Worm (Caenorhabditis elegans) whole organism, L1 larva: Measurements from ENCODE around the gene B0416.10.

Experiments
- C34B4.2 ChIP-seq: sonication (generic microtip); optimal IDR thresholded peaks from 2 replicates; lab custom pipeline; 2017; ENCODE audit warnings: mild to moderate bottlenecking, missing genetic modification characterization, missing compliant biosample characterization
- F16B12.6 ChIP-seq: fragments of 150-350 bp; optimal IDR thresholded peaks from 2 replicates; lab custom pipeline; 2014; ENCODE audit warnings: missing biosample characterization, missing genetic modification characterization
- alr-1 ChIP-seq: fragments of 200-800 bp; sonication (Bioruptor generic); optimal IDR thresholded peaks from 2 replicates; lab custom pipeline; 2018; ENCODE audit warnings: borderline replicate concordance, mild to moderate bottlenecking, missing genetic modification characterization, missing compliant biosample characterization
- ama-1 ChIP-seq: fragments of 150-350 bp; optimal IDR thresholded peaks from 2 replicates; lab custom pipeline; 2014
- ceh-8 ChIP-seq: fragments of 200-800 bp; sonication (Bioruptor generic); optimal IDR thresholded peaks from 2 replicates; lab custom pipeline; 2018; ENCODE audit warnings: mild to moderate bottlenecking, missing genetic modification characterization, moderate library complexity, missing compliant biosample characterization
- efl-3 ChIP-seq: fragments of 200-800 bp; sonication (Bioruptor generic); optimal IDR thresholded peaks from 2 replicates; lab custom pipeline; 2018; ENCODE audit warnings: mild to moderate bottlenecking, missing genetic modification characterization, missing compliant biosample characterization
- egl-27 ChIP-seq, 2 experiments: fragments of 150-350 bp in 1 of 2; sonication (generic microtip); optimal IDR thresholded peaks; 3 replicates each; lab custom pipeline; 2017 to 2018; ENCODE audit warnings: missing biosample characterization in 2 of 2, missing genetic modification characterization in 2 of 2, missing genetic modification reagents in 2 of 2
- elt-2 ChIP-seq: sonication (generic microtip); optimal IDR thresholded peaks from 2 replicates; lab custom pipeline; 2016; ENCODE audit warnings: missing genetic modification characterization, mild to moderate bottlenecking, inconsistent platforms, missing compliant biosample characterization, missing genetic modification reagents
- fkh-8 ChIP-seq: sonication (generic microtip); optimal IDR thresholded peaks from 2 replicates; lab custom pipeline; 2016; ENCODE audit warnings: mild to moderate bottlenecking, missing genetic modification characterization, missing compliant biosample characterization
- hlh-17 ChIP-seq: fragments of 200-800 bp; sonication (Bioruptor generic); optimal IDR thresholded peaks from 2 replicates; lab custom pipeline; 2018; ENCODE audit warnings: missing genetic modification characterization, mild to moderate bottlenecking, missing compliant biosample characterization, moderate library complexity, borderline replicate concordance
- isw-1 ChIP-seq: fragments of 200-800 bp; sonication (Bioruptor generic); IDR thresholded peaks from 2 replicates; pipeline ENCODE4 v1.3.6; 2022; ENCODE audit warnings: missing genetic modification characterization, missing compliant biosample characterization
- jun-1 ChIP-seq: fragments of 150-350 bp; optimal IDR thresholded peaks from 2 replicates; lab custom pipeline; 2014; ENCODE audit warnings: missing biosample characterization, missing genetic modification reagents, missing genetic modification characterization
- lin-14 ChIP-seq: fragments of 200-800 bp; sonication (Bioruptor generic); optimal IDR thresholded peaks from 2 replicates; lab custom pipeline; 2018; ENCODE audit warnings: mild to moderate bottlenecking, missing genetic modification characterization, moderate library complexity, missing compliant biosample characterization
- lin-35 ChIP-seq, 2 experiments: fragments of 150-350 bp; optimal IDR thresholded peaks; 2 replicates each; lab custom pipeline; 2014; ENCODE audit warnings: missing biosample characterization in 2 of 2, missing genetic modification characterization in 2 of 2, missing genetic modification reagents in 2 of 2
- lin-39 ChIP-seq: fragments of 150-350 bp; optimal IDR thresholded peaks from 2 replicates; lab custom pipeline; 2014; ENCODE audit warnings: missing biosample characterization, missing genetic modification reagents, missing genetic modification characterization
- lsy-2 ChIP-seq, 2 experiments: fragments of 150-350 bp; optimal IDR thresholded peaks; 2 replicates each; lab custom pipeline; 2014; ENCODE audit warnings: missing biosample characterization in 2 of 2, missing genetic modification characterization in 2 of 2
- mdl-1 ChIP-seq, 2 experiments: fragments of 150-350 bp; optimal IDR thresholded peaks; 2 replicates each; lab custom pipeline; 2014 to 2017; ENCODE audit warnings: missing biosample characterization in 2 of 2, missing genetic modification characterization in 2 of 2, inconsistent platforms in 1 of 2
- nhr-11 ChIP-seq: fragments of 150-350 bp; optimal IDR thresholded peaks from 2 replicates; lab custom pipeline; 2014; ENCODE audit warnings: missing biosample characterization, missing genetic modification characterization
- nhr-19 ChIP-seq: fragments of 200-800 bp; sonication (Bioruptor generic); conservative IDR thresholded peaks from 2 replicates; pipeline ENCODE4 v1.3.6; 2022; ENCODE audit warnings: missing genetic modification characterization, missing compliant biosample characterization
- nhr-20 ChIP-seq: sonication (generic microtip); optimal IDR thresholded peaks from 2 replicates; lab custom pipeline; 2016; ENCODE audit warnings: mild to moderate bottlenecking, missing genetic modification characterization, missing compliant biosample characterization
- nhr-237 ChIP-seq: fragments of 150-350 bp; optimal IDR thresholded peaks from 2 replicates; lab custom pipeline; 2014; ENCODE audit warnings: missing biosample characterization, missing genetic modification characterization
- nhr-28 ChIP-seq: fragments of 150-350 bp; optimal IDR thresholded peaks from 2 replicates; lab custom pipeline; 2014; ENCODE audit warnings: missing biosample characterization, missing genetic modification characterization
- nhr-71 ChIP-seq: sonication (generic microtip); optimal IDR thresholded peaks from 2 replicates; lab custom pipeline; 2016; ENCODE audit warnings: mild to moderate bottlenecking, missing genetic modification characterization, moderate library complexity, missing compliant biosample characterization
- nhr-85 ChIP-seq: sonication (generic microtip); peaks from one replicate; lab custom pipeline; 2016; ENCODE audit warnings: missing genetic modification characterization, inconsistent platforms, missing compliant biosample characterization
- nhr-90 ChIP-seq: sonication (generic microtip); optimal IDR thresholded peaks from 2 replicates; lab custom pipeline; 2016; ENCODE audit warnings: mild to moderate bottlenecking, missing genetic modification characterization, missing compliant biosample characterization; ENCODE audit not compliant: poor library complexity
- pag-3 ChIP-seq: sonication (generic microtip); optimal IDR thresholded peaks from 2 replicates; lab custom pipeline; 2017; ENCODE audit warnings: missing genetic modification characterization, mild to moderate bottlenecking, missing compliant biosample characterization, antibody characterized with exemption, borderline replicate concordance; ENCODE audit not compliant: insufficient read depth
- pax-3 ChIP-seq: fragments of 200-800 bp; sonication (Bioruptor generic); optimal IDR thresholded peaks from 2 replicates; lab custom pipeline; 2018; ENCODE audit warnings: mild to moderate bottlenecking, missing genetic modification characterization, moderate library complexity, missing compliant biosample characterization
- rnt-1 ChIP-seq: sonication (generic microtip); optimal IDR thresholded peaks from 2 replicates; lab custom pipeline; 2016; ENCODE audit warnings: mild to moderate bottlenecking, missing genetic modification characterization, moderate library complexity, missing compliant biosample characterization
- snu-23 ChIP-seq: sonication (generic microtip); optimal IDR thresholded peaks from 2 replicates; lab custom pipeline; 2016; ENCODE audit warnings: missing genetic modification characterization, missing compliant biosample characterization
- unc-130 ChIP-seq: fragments of 150-350 bp; optimal IDR thresholded peaks from 2 replicates; lab custom pipeline; 2017; ENCODE audit warnings: missing biosample characterization, missing genetic modification characterization, inconsistent platforms
- unc-30 ChIP-seq: sonication (generic microtip); optimal IDR thresholded peaks from 2 replicates; lab custom pipeline; 2017; ENCODE audit warnings: missing biosample characterization, missing genetic modification characterization
- vab-15 ChIP-seq: sonication (generic microtip); optimal IDR thresholded peaks from 2 replicates; lab custom pipeline; 2017; ENCODE audit warnings: missing genotype, mild to moderate bottlenecking, missing genetic modification characterization, missing compliant biosample characterization
- zip-4 ChIP-seq: fragments of 200-800 bp; sonication (Bioruptor generic); optimal IDR thresholded peaks from 2 replicates; lab custom pipeline; 2018; ENCODE audit warnings: mild to moderate bottlenecking, missing genetic modification characterization, moderate library complexity, missing compliant biosample characterization
- ztf-11 ChIP-seq, 2 experiments: sonication (generic microtip); optimal IDR thresholded peaks; 2 replicates each; lab custom pipeline; 2016 to 2017; ENCODE audit warnings: missing genetic modification characterization in 2 of 2, missing biosample characterization in 1 of 2, missing compliant biosample characterization in 1 of 2

The B0416.10 gene

DNA sequence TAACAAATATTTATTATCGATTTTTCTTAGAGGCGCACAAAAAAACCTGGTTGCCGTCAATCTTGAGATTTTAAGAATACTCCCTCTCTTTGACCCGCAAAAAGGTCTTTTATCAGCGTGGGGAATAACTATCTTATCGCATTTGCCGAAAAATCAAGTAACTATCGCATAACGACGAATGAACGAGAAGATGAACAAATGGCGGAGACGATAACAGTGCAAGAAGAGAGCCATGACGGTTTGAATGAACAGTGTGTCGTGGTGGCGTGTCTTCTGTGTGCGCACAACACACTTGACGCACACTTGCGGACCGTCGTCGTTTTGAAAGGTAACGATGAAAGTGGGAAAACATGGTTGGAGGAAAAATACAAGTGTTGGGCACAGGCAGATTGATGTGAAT, 2.6 kb downstream of the B0416.10 start (continued):
- peak; percentile 81 for TF ChIP-seq F16B12.6
- TF ChIP-seq pag-3 (tag; lab: Kevin White, UChicago), result no peak
- no peak for TF ChIP-seq lin-39
- no peak for TF ChIP-seq ama-1 (lab: Kevin White, UChicago)
- TF ChIP-seq nhr-11 (tag; lab: Kevin White, UChicago), result no peak
- TF ChIP-seq jun-1, result peak; percentile 27
- no peak for TF ChIP-seq alr-1 (tag; lab: Kevin White, UChicago)
- TF ChIP-seq nhr-90 (tag; lab: Kevin White, UChicago), result peak; percentile 34
- TF ChIP-seq, all 84 proteins: peak for 16

DNA sequence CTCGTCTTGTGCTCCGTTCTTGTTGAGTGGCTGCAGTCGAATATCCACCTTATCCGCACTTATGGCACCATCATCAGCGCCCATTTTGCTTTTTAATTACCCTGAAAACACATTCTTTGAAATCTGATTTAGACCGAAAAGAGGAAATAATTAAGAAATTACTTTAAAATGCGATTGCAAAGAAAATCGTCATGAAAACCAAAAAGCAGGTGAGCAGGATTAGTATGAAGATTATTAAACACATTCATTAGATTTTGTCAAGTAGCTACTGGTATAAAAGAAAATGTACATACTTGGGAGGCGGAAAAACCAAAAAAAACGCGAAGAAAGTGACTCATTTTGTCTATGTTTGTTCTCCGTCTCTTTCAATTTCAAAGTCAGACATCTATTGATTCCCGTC, 3.7 kb downstream of the B0416.10 start, which contains the start of gene B0416.5:
Gene B0416.5, minus strand, starts transcription at position 101 of the 400 bp plus-strand sequence.
- TF ChIP-seq zip-4 (GFP tag; lab: Kevin White, UChicago), result no peak

DNA sequence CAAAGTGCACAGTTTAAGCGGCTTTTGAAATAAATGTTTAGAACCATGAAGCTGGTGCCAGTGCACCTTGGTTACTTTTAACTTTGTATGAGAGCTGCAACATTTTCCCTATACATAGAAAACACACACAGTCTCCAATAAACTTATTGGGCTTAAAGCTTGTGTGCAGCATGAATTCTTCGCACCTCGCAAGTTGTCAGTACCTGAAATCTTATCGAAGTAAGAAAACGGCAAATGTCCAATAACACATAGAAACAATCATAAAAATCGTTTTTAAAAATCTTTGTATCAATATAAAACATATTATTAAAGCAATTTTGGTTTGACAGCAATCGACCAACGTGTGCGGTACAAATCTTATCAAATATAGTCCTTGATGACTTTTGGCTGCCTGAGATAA, 6.1 kb downstream of the B0416.10 start:
- TF ChIP-seq pax-3 (tag; lab: Kevin White, UChicago) (no peak), isw-1 (GFP tag; lab: Robert Waterston, UW) (no peak), nhr-237 (tag; lab: Kevin White, UChicago) (no peak), ztf-11 (tag; optimal IDR thresholded peaks at IDR 0.05; lab: Kevin White, UChicago) (no peak), ama-1 (lab: Kevin White, UChicago) (no peak), nhr-71 (tag; lab: Kevin White, UChicago) (no peak), fkh-8 (tag; lab: Kevin White, UChicago) (no peak), ceh-8 (GFP tag; lab: Kevin White, UChicago) (no peak), efl-3 (GFP tag; lab: Kevin White, UChicago) (no peak), unc-130 (tag; lab: Kevin White, UChicago) (no peak), C34B4.2 (tag; lab: Kevin White, UChicago) (no peak)

DNA sequence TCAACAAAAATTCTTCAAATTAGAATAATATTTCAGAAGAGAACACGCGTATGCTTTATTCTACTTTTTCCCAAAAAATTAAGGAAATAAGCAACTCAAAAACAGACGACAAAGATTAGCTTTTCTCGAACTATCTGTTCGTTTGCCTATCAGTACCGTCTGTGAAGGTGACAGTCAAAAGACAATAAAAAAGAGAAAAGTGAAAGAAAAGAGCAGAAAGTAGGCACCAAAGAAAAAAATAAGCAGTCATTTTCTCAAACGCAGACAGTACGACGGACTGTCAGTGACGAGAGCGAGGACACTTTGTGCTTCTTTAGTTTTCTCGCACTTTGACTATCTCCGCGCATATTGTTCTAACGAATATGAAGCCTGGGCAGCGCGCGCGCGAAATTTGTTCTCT, 8.0 kb downstream of the B0416.10 start:
- peak; percentile 11 for TF ChIP-seq lin-14 (GFP tag; lab: Kevin White, UChicago)
- no peak for TF ChIP-seq vab-15 (tag; lab: Kevin White, UChicago)

DNA sequence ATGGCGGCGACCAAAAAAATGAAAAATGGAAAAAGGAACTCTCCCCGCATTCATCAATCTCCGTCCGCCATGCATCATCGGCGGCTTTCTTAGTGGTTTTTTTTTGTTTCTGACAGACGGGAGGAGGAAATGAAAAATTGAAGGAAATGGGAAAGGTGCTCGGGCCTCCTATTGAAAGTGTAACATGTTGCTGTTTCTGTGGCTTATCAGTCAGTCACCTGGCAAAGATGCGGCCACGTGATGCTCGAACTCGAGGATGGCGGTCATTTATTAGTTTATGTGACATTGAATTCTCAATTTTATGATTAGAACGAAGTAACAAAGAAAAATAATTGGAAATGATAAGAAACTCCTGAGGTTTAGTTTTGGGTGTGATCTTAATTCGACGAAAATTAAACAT, 9.8 kb downstream of the B0416.10 start:
- TF ChIP-seq nhr-20 (tag; lab: Kevin White, UChicago) (peak; percentile 55), snu-23 (GFP tag; lab: Kevin White, UChicago) (peak; percentile 16), nhr-85 (no peak), lin-35 (GFP tag; optimal IDR thresholded peaks at IDR 0.05; lab: Kevin White, UChicago) (peak in 1 of 2 experiments; percentile 57), unc-30 (no peak), nhr-71 (tag; lab: Kevin White, UChicago) (peak; percentile 71), egl-27 (tag; optimal IDR thresholded peaks at IDR 0.05; lab: Kevin White, UChicago) (no peak), lsy-2 (tag; optimal IDR thresholded peaks at IDR 0.05; lab: Kevin White, UChicago) (peak in 1 of 2 experiments; percentile 17), rnt-1 (tag; lab: Kevin White, UChicago) (peak; percentile 52), hlh-17 (GFP tag; lab: Kevin White, UChicago) (no peak), mdl-1 (tag; optimal IDR thresholded peaks at IDR 0.05; lab: Kevin White, UChicago) (peak in 1 of 2 experiments; percentile 82), alr-1 (tag; lab: Kevin White, UChicago) (no peak), lin-14 (GFP tag; lab: Kevin White, UChicago) (peak; percentile 71), unc-130 (tag; lab: Kevin White, UChicago) (peak; percentile 39), elt-2 (tag; lab: Kevin White, UChicago) (peak; percentile 90), jun-1 (peak; percentile 24), nhr-90 (tag; lab: Kevin White, UChicago) (peak; percentile 26), nhr-19 (GFP tag; lab: Robert Waterston, UW) (peak; percentile 17), nhr-28 (tag; lab: Kevin White, UChicago) (no peak)
